Worm (Caenorhabditis elegans) whole organism, L2 larva: ENCODE results near the gene E02H9.6.

Source experiments
- ama-1 ChIP-seq: fragments of 150-350 bp; optimal IDR thresholded peaks from 2 replicates; lab custom pipeline; 2018; ENCODE audit warnings: inconsistent platforms
- blmp-1 ChIP-seq: sonication (generic microtip); optimal IDR thresholded peaks from 2 replicates; lab custom pipeline; 2017; ENCODE audit warnings: missing genetic modification characterization, mild to moderate bottlenecking, missing compliant biosample characterization, antibody characterized with exemption, moderate library complexity; ENCODE audit not compliant: insufficient read depth
- fos-1 ChIP-seq: fragments of 150-350 bp; optimal IDR thresholded peaks from 2 replicates; lab custom pipeline; 2014; ENCODE audit warnings: missing biosample characterization, missing genetic modification characterization
- nhr-11 ChIP-seq: fragments of 150-350 bp; optimal IDR thresholded peaks from 2 replicates; lab custom pipeline; 2014; ENCODE audit warnings: missing biosample characterization, missing genetic modification characterization
- skn-1 ChIP-seq: sonication (generic microtip); optimal IDR thresholded peaks from 2 replicates; lab custom pipeline; 2017; ENCODE audit warnings: missing biosample characterization, missing genetic modification characterization

DNA sequence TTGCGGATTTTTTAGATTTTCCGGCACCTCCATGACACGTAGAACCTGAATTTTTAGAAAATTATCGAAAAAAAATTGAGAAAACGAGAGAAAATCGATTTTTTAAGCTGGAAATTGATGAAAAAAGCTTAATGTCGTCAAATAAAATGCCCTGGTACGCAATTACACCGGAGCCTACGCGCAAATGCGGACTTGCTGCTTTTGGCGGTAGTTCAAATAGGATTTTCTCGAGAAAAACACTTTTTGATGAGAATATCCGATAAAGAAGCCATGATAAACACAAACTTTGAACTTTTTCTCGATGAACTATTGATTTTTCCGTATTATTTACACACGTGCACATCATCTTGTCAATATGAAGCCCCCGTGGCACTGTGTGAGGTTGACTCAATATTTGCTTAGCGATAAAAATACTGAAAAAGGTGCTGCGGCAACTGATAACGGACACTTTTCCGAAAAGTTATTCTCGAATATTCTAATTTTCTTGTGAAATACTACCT lies 17.7 kb upstream of the E02H9.6 start, which contains the start of the genes W04B5.5 and W04B5.3:
- TF ChIP-seq fos-1 (tag; lab: Kevin White, UChicago): peak; percentile 92
- no peak for TF ChIP-seq nhr-11 (tag; lab: Kevin White, UChicago)
- TF ChIP-seq blmp-1 (tag; lab: Kevin White, UChicago): no peak
- TF ChIP-seq ama-1 (lab: Kevin White, UChicago): no peak
- no peak for TF ChIP-seq skn-1 (tag; lab: Kevin White, UChicago)
